Worm (Caenorhabditis elegans) whole organism, L3 larva: ENCODE measurements around the gene C49F8.3.

ENCODE experiments used
- elt-3 ChIP-seq, 3 experiments: fragments of 150-350 bp in 1 of 3; sonication (generic microtip) in 2 of 3; optimal IDR thresholded peaks; 2 replicates in 2 of 3; 4 replicates in 1 of 3; lab custom pipeline; 2014 to 2017; ENCODE audit warnings: missing biosample characterization in 3 of 3, missing genetic modification characterization in 3 of 3
- tbx-2 ChIP-seq: sonication (generic microtip); optimal IDR thresholded peaks from 2 replicates; lab custom pipeline; 2016; ENCODE audit warnings: mild to moderate bottlenecking, missing genetic modification characterization, missing compliant biosample characterization
- ztf-4 ChIP-seq: fragments of 150-350 bp; optimal IDR thresholded peaks from 2 replicates; lab custom pipeline; 2014; ENCODE audit warnings: missing biosample characterization, missing genetic modification characterization

ce11 chrX:13350123-13350798, 37.1 kb downstream of the C49F8.3 start:
- TF ChIP-seq tbx-2 (no peak), elt-3 (tag; optimal IDR thresholded peaks at IDR 0.05; lab: Kevin White, UChicago) (no peak), ztf-4 (tag; lab: Kevin White, UChicago) (no peak)
